Worm (Caenorhabditis elegans) whole organism, L1 larva: ENCODE data around the gene R13A1.3.

Experiments used
- aha-1 ChIP-seq: fragments of 150-350 bp; optimal IDR thresholded peaks from 2 replicates; lab custom pipeline; 2014; ENCODE audit warnings: missing biosample characterization, missing genetic modification characterization
- alr-1 ChIP-seq: fragments of 200-800 bp; sonication (Bioruptor generic); optimal IDR thresholded peaks from 2 replicates; lab custom pipeline; 2018; ENCODE audit warnings: borderline replicate concordance, mild to moderate bottlenecking, missing genetic modification characterization, missing compliant biosample characterization
- fkh-10 ChIP-seq: sonication (generic microtip); optimal IDR thresholded peaks from 2 replicates; lab custom pipeline; 2017; ENCODE audit warnings: missing biosample characterization, missing genetic modification reagents, missing genetic modification characterization
- fos-1 ChIP-seq: fragments of 150-350 bp; optimal IDR thresholded peaks from 2 replicates; lab custom pipeline; 2014; ENCODE audit warnings: missing biosample characterization, missing genetic modification characterization
- lin-14 ChIP-seq: fragments of 200-800 bp; sonication (Bioruptor generic); optimal IDR thresholded peaks from 2 replicates; lab custom pipeline; 2018; ENCODE audit warnings: mild to moderate bottlenecking, missing genetic modification characterization, moderate library complexity, missing compliant biosample characterization
- lsy-2 ChIP-seq, 2 experiments: fragments of 150-350 bp; optimal IDR thresholded peaks; 2 replicates each; lab custom pipeline; 2014; ENCODE audit warnings: missing biosample characterization in 2 of 2, missing genetic modification characterization in 2 of 2
- mep-1 ChIP-seq: fragments of 150-350 bp; optimal IDR thresholded peaks from 2 replicates; lab custom pipeline; 2014; ENCODE audit warnings: missing biosample characterization, missing genetic modification characterization
- nhr-11 ChIP-seq: fragments of 150-350 bp; optimal IDR thresholded peaks from 2 replicates; lab custom pipeline; 2014; ENCODE audit warnings: missing biosample characterization, missing genetic modification characterization
- nhr-20 ChIP-seq: sonication (generic microtip); optimal IDR thresholded peaks from 2 replicates; lab custom pipeline; 2016; ENCODE audit warnings: mild to moderate bottlenecking, missing genetic modification characterization, missing compliant biosample characterization
- nhr-76 ChIP-seq: sonication (generic microtip); optimal IDR thresholded peaks from 2 replicates; lab custom pipeline; 2017; ENCODE audit warnings: missing biosample characterization, missing genetic modification characterization
- nhr-84 ChIP-seq: sonication (generic microtip); optimal IDR thresholded peaks from 2 replicates; lab custom pipeline; 2017; ENCODE audit warnings: missing biosample characterization, missing genetic modification characterization
- rnt-1 ChIP-seq: sonication (generic microtip); optimal IDR thresholded peaks from 2 replicates; lab custom pipeline; 2016; ENCODE audit warnings: mild to moderate bottlenecking, missing genetic modification characterization, moderate library complexity, missing compliant biosample characterization
- sox-4 ChIP-seq: sonication (generic microtip); optimal IDR thresholded peaks from 2 replicates; lab custom pipeline; 2016; ENCODE audit warnings: missing genetic modification characterization, missing compliant biosample characterization
- tbx-2 ChIP-seq: sonication (generic microtip); optimal IDR thresholded peaks from 2 replicates; lab custom pipeline; 2016; ENCODE audit warnings: missing genetic modification characterization, missing compliant biosample characterization

DNA sequence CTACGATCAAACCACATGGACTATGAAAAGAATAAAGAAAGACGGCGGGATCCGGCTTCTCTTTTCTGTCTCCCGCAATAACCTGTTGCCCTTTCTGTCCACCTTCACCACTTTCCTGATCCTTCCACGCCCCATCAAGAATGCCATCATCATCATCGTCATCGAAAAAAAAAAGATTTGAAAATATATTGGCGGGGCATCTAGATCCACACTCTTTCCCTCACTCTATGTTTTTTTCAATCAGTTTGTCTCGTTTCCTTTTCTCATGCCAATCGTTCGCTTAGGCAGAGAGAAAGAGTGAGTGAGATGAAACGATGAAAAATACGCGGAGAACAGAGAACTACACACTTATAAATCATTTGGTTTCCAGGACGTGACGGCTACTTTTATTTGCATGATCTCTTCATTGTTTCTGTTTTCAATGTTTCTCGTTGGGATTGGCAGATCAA is 29.8 kb downstream of the R13A1.3 start:
- TF ChIP-seq lin-14 (peak; percentile 59), alr-1 (tag; lab: Kevin White, UChicago) (no peak), aha-1 (no peak), mep-1 (tag; lab: Kevin White, UChicago) (peak; percentile 29), nhr-20 (tag; lab: Kevin White, UChicago) (peak; percentile 17), nhr-11 (tag; lab: Kevin White, UChicago) (no peak), tbx-2 (tag; lab: Kevin White, UChicago) (no peak), fos-1 (tag; lab: Kevin White, UChicago) (no peak), nhr-84 (tag; lab: Kevin White, UChicago) (no peak), lsy-2 (tag; optimal IDR thresholded peaks at IDR 0.05; lab: Kevin White, UChicago) (peak in 1 of 2 experiments; percentile 15), fkh-10 (GFP tag; lab: Kevin White, UChicago) (no peak), nhr-76 (no peak), rnt-1 (tag; lab: Kevin White, UChicago) (peak; percentile 28), sox-4 (no peak)
